Worm (Caenorhabditis elegans) whole organism, early embryonic: ENCODE measurements around the gene kvs-4.

Experiments used
- B0310.2 ChIP-seq: sonication (generic microtip); optimal IDR thresholded peaks from 2 replicates; lab custom pipeline; 2016; ENCODE audit warnings: mild to moderate bottlenecking, missing genetic modification characterization, missing compliant biosample characterization
- aly-1 ChIP-seq: sonication (generic microtip); optimal IDR thresholded peaks from 2 replicates; lab custom pipeline; 2016; ENCODE audit warnings: missing genetic modification characterization, missing compliant biosample characterization
- ceh-36 ChIP-seq: sonication (generic microtip); optimal IDR thresholded peaks from 2 replicates; lab custom pipeline; 2016; ENCODE audit warnings: missing genetic modification characterization, inconsistent platforms, missing compliant biosample characterization
- pes-1 ChIP-seq: fragments of 200-800 bp; sonication (Bioruptor generic); IDR thresholded peaks from 2 replicates; pipeline ENCODE4 v1.3.6; 2022; ENCODE audit warnings: missing genetic modification reagents, missing genetic modification characterization, missing compliant biosample characterization

DNA sequence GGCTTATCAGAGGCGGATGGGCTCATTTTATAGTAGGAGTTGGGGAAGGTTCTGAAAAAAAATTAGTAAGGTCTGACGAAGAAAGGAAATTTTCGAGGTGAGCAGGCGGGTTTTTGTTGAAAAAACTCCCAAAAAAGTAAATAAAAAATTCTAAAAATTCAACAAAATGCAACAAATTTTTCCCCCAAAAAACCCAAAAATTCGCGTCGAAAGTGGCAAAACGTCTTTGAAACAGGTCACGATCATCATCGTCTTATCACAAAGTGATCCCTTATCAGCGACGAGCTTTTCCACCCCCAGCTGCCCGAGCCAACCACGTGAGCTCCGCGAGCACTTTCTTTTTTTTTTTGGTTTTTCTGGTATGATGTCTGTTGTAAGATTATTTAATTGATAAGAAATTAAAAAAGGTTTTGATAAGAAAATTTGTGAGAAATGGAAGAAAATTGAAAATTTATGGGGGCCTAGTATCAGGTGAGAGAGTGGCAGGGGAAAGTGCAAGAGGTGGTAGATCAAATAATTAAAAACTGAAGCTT lies 14.2 kb downstream of the kvs-4 start, which contains the start of gene Y48A6B.7:
- TF ChIP-seq B0310.2 (tag; lab: Kevin White, UChicago) (no peak), pes-1 (GFP tag; lab: Robert Waterston, UW) (no peak), ceh-36 (tag; lab: Kevin White, UChicago) (no peak), aly-1 (tag; lab: Kevin White, UChicago) (no peak)
